Worm (Caenorhabditis elegans) whole organism, L2 larva: Measurements from ENCODE around the gene C29A12.22.

ENCODE experiments used
- dmd-4 ChIP-seq: sonication (generic microtip); optimal IDR thresholded peaks from 2 replicates; lab custom pipeline; 2017; ENCODE audit warnings: missing biosample characterization, missing genetic modification characterization
- elt-3 ChIP-seq: sonication (generic microtip); optimal IDR thresholded peaks from 2 replicates; lab custom pipeline; 2017; ENCODE audit warnings: missing biosample characterization, missing genetic modification characterization
- lin-39 ChIP-seq: fragments of 150-350 bp; optimal IDR thresholded peaks from 2 replicates; lab custom pipeline; 2014; ENCODE audit warnings: missing biosample characterization, missing genetic modification reagents, missing genetic modification characterization
- skn-1 ChIP-seq: sonication (generic microtip); optimal IDR thresholded peaks from 2 replicates; lab custom pipeline; 2017; ENCODE audit warnings: missing biosample characterization, missing genetic modification characterization
- sma-3 ChIP-seq: sonication (generic microtip); optimal IDR thresholded peaks from 2 replicates; lab custom pipeline; 2016; ENCODE audit warnings: missing genetic modification reagents, missing genetic modification characterization, missing compliant biosample characterization
- unc-62 ChIP-seq: fragments of 150-350 bp; optimal IDR thresholded peaks from 2 replicates; lab custom pipeline; 2014; ENCODE audit warnings: missing biosample characterization, missing genetic modification reagents, missing genetic modification characterization
- zag-1 ChIP-seq: fragments of 150-350 bp; optimal IDR thresholded peaks from 2 replicates; lab custom pipeline; 2014; ENCODE audit warnings: missing biosample characterization, missing genetic modification characterization
- ztf-11 ChIP-seq: sonication (generic microtip); optimal IDR thresholded peaks from 2 replicates; lab custom pipeline; 2017; ENCODE audit warnings: missing biosample characterization, missing genetic modification characterization

ce11 chrV:10832862-10833261 is 21.0 kb downstream of the C29A12.22 start:
- TF ChIP-seq ztf-11 (tag; lab: Kevin White, UChicago) (no peak), sma-3 (no peak), unc-62 (GFP tag; lab: Kevin White, UChicago) (no peak), dmd-4 (no peak), zag-1 (no peak), lin-39 (tag; lab: Kevin White, UChicago) (no peak), elt-3 (tag; lab: Kevin White, UChicago) (no peak), skn-1 (no peak)
